Fruit fly (Drosophila melanogaster) whole organism, embryonic: ENCODE results near the gene CG10492.

ENCODE experiments used
- CG10274 ChIP-seq: fragments of 200-800 bp; sonication (Bioruptor generic); optimal IDR thresholded peaks from 3 replicates; lab custom pipeline; 2017; ENCODE audit warnings: missing biosample characterization, mild to moderate bottlenecking, missing genetic modification characterization
- CG11085 ChIP-seq: fragments of 200-800 bp; sonication (Bioruptor generic); IDR thresholded peaks from 2 replicates; pipeline ENCODE4 v1.3.6; 2022; ENCODE audit warnings: missing biosample characterization, missing genetic modification characterization
- CG12219 ChIP-seq: fragments of 200-800 bp; sonication (Bioruptor generic); optimal IDR thresholded peaks from 3 replicates; lab custom pipeline; 2018; ENCODE audit warnings: missing biosample characterization, mild to moderate bottlenecking, missing genetic modification characterization
- CG12299 ChIP-seq: fragments of 200-800 bp; sonication (Bioruptor generic); optimal IDR thresholded peaks from 2 replicates; lab custom pipeline; 2018; ENCODE audit warnings: missing biosample characterization, mild to moderate bottlenecking, missing genetic modification characterization
- CG14050 ChIP-seq: fragments of 200-800 bp; sonication (Bioruptor generic); IDR thresholded peaks from 3 replicates; pipeline ENCODE4 v1.3.6; 2022; ENCODE audit warnings: missing biosample characterization, missing genetic modification characterization
- CG14710 ChIP-seq: fragments of 200-800 bp; sonication (Bioruptor generic); optimal IDR thresholded peaks from 3 replicates; lab custom pipeline; 2019; ENCODE audit warnings: missing biosample characterization, mild to moderate bottlenecking, missing genetic modification characterization, moderate library complexity
- CG15073 ChIP-seq: fragments of 200-800 bp; sonication (Bioruptor generic); optimal IDR thresholded peaks from 2 replicates; lab custom pipeline; 2016; ENCODE audit warnings: missing biosample characterization, missing genetic modification characterization
- CG15514 ChIP-seq: fragments of 200-800 bp; sonication (Bioruptor generic); optimal IDR thresholded peaks from 3 replicates; lab custom pipeline; 2017; ENCODE audit warnings: missing biosample characterization, missing genetic modification characterization, mild to moderate bottlenecking, moderate library complexity, missing genetic modification reagents
- CG1602 ChIP-seq: fragments of 200-800 bp; sonication (Bioruptor generic); optimal IDR thresholded peaks from 3 replicates; lab custom pipeline; 2016; ENCODE audit warnings: missing biosample characterization, missing genetic modification characterization
- CG1603 ChIP-seq: fragments of 200-800 bp; sonication (Bioruptor generic); optimal IDR thresholded peaks from 2 replicates; lab custom pipeline; 2019; ENCODE audit warnings: missing biosample characterization, mild to moderate bottlenecking, missing genetic modification characterization, moderate library complexity
- CG17361 ChIP-seq: fragments of 200-800 bp; sonication (Bioruptor generic); IDR thresholded peaks from 3 replicates; pipeline ENCODE4 v1.3.6; 2022; ENCODE audit warnings: missing biosample characterization, missing genetic modification characterization
- CG18764 ChIP-seq: fragments of 200-800 bp; sonication (Bioruptor generic); optimal IDR thresholded peaks from 3 replicates; lab custom pipeline; 2016; ENCODE audit warnings: missing biosample characterization, missing genetic modification characterization
- CG2116 ChIP-seq: fragments of 200-800 bp; sonication (Bioruptor generic); optimal IDR thresholded peaks from 3 replicates; lab custom pipeline; 2018; ENCODE audit warnings: missing biosample characterization, mild to moderate bottlenecking, missing genetic modification characterization
- CG3281 ChIP-seq: fragments of 200-800 bp; sonication (Bioruptor generic); optimal IDR thresholded peaks from 3 replicates; lab custom pipeline; 2017; ENCODE audit warnings: missing biosample characterization, mild to moderate bottlenecking, missing genetic modification characterization
- CG4282 ChIP-seq: fragments of 200-800 bp; sonication (Bioruptor generic); optimal IDR thresholded peaks from 2 replicates; lab custom pipeline; 2016; ENCODE audit warnings: missing biosample characterization, missing genetic modification characterization
- CG4328 ChIP-seq: fragments of 200-800 bp; sonication (Bioruptor generic); optimal IDR thresholded peaks from 3 replicates; lab custom pipeline; 2017; ENCODE audit warnings: missing biosample characterization, missing genetic modification reagents, missing genetic modification characterization
- CG4617 ChIP-seq: fragments of 200-800 bp; sonication (Bioruptor generic); optimal IDR thresholded peaks from 3 replicates; lab custom pipeline; 2016; ENCODE audit warnings: missing biosample characterization, missing genetic modification characterization, borderline replicate concordance
- CG6175 ChIP-seq: fragments of 200-800 bp; sonication (Bioruptor generic); IDR thresholded peaks from 3 replicates; pipeline ENCODE4 v1.3.6; 2022; ENCODE audit warnings: missing biosample characterization, missing genetic modification characterization
- CG6813 ChIP-seq: fragments of 200-800 bp; sonication (Bioruptor generic); optimal IDR thresholded peaks from 2 replicates; lab custom pipeline; 2017; ENCODE audit warnings: missing biosample characterization, missing genetic modification characterization, mild to moderate bottlenecking, moderate library complexity, missing genetic modification reagents
- CG7987 ChIP-seq: fragments of 200-800 bp; sonication (Bioruptor generic); optimal IDR thresholded peaks from 2 replicates; lab custom pipeline; 2018; ENCODE audit warnings: missing biosample characterization, mild to moderate bottlenecking, missing genetic modification characterization, moderate library complexity
- CG8388 ChIP-seq: fragments of 200-800 bp; sonication (Bioruptor generic); optimal IDR thresholded peaks from 2 replicates; lab custom pipeline; 2019; ENCODE audit warnings: missing biosample characterization, mild to moderate bottlenecking, missing genetic modification characterization, moderate library complexity
- CG8944 ChIP-seq: fragments of 200-800 bp; sonication (Bioruptor generic); optimal IDR thresholded peaks from 3 replicates; lab custom pipeline; 2016; ENCODE audit warnings: missing biosample characterization, missing genetic modification characterization
- Ets65A ChIP-seq: fragments of 200-800 bp; sonication (Bioruptor generic); peaks from one replicate; lab custom pipeline; 2016; ENCODE audit warnings: missing biosample characterization, missing genetic modification characterization
- HLH54F ChIP-seq: fragments of 200-800 bp; sonication (Bioruptor generic); optimal IDR thresholded peaks from 3 replicates; lab custom pipeline; 2016; ENCODE audit warnings: missing biosample characterization, missing genetic modification characterization
- HmgZ ChIP-seq: fragments of 200-800 bp; sonication (Bioruptor generic); optimal IDR thresholded peaks from 2 replicates; lab custom pipeline; 2018; ENCODE audit warnings: missing biosample characterization, mild to moderate bottlenecking, missing genetic modification characterization
- NK7.1 ChIP-seq: fragments of 200-800 bp; sonication (Bioruptor generic); optimal IDR thresholded peaks from 3 replicates; lab custom pipeline; 2016; ENCODE audit warnings: missing biosample characterization, missing genetic modification characterization
- Oaz ChIP-seq: fragments of 200-800 bp; sonication (Bioruptor generic); IDR thresholded peaks from 2 replicates; pipeline ENCODE4 v1.3.6; 2022; ENCODE audit warnings: missing biosample characterization, missing genetic modification characterization
- Optix ChIP-seq: fragments of 200-800 bp; sonication (Bioruptor generic); IDR thresholded peaks from 3 replicates; pipeline ENCODE4 v1.3.6; 2022; ENCODE audit warnings: missing biosample characterization, missing genetic modification characterization
- PHDP ChIP-seq: fragments of 200-800 bp; sonication (Bioruptor generic); optimal IDR thresholded peaks from 3 replicates; lab custom pipeline; 2018; ENCODE audit warnings: missing biosample characterization, mild to moderate bottlenecking, missing genetic modification characterization, moderate library complexity
- Poxn ChIP-seq: fragments of 200-800 bp; sonication (Bioruptor generic); IDR thresholded peaks from 2 replicates; pipeline ENCODE4 v1.3.6; 2022; ENCODE audit warnings: missing biosample characterization, missing genetic modification characterization
- Sin3A ChIP-seq: fragments of >200 bp; optimal IDR thresholded peaks from 2 replicates; lab custom pipeline; 2018
- Spps ChIP-seq: fragments of 200-800 bp; sonication (Bioruptor generic); optimal IDR thresholded peaks from 2 replicates; lab custom pipeline; 2018; ENCODE audit warnings: missing biosample characterization, mild to moderate bottlenecking, missing genetic modification characterization
- TFAM ChIP-seq: fragments of 200-800 bp; sonication (Bioruptor generic); optimal IDR thresholded peaks from 2 replicates; lab custom pipeline; 2017; ENCODE audit warnings: missing biosample characterization, missing genetic modification characterization, inconsistent platforms
- al ChIP-seq: fragments of 200-800 bp; sonication (Bioruptor generic); IDR thresholded peaks from 2 replicates; pipeline ENCODE4 v1.3.6; 2022; ENCODE audit warnings: missing biosample characterization, missing genetic modification characterization
- ara ChIP-seq: fragments of 200-800 bp; sonication (Bioruptor generic); IDR thresholded peaks from 2 replicates; pipeline ENCODE4 v1.3.6; 2022; ENCODE audit warnings: missing biosample characterization, missing genetic modification characterization
- ash1 ChIP-seq: fragments of 200-800 bp; sonication (Bioruptor generic); optimal IDR thresholded peaks from 2 replicates; lab custom pipeline; 2018; ENCODE audit warnings: missing biosample characterization, mild to moderate bottlenecking, missing genetic modification characterization
- bcd ChIP-seq: fragments of 200-800 bp; sonication (Bioruptor generic); optimal IDR thresholded peaks from 2 replicates; lab custom pipeline; 2017; ENCODE audit warnings: missing biosample characterization, mild to moderate bottlenecking, missing genetic modification characterization
- br ChIP-seq: fragments of >200 bp; optimal IDR thresholded peaks from 2 replicates; lab custom pipeline; 2017
- dpn ChIP-seq, 2 experiments: fragments of 200-800 bp; sonication (Bioruptor generic); optimal IDR thresholded peaks; 3 replicates each; lab custom pipeline; 2016; ENCODE audit warnings: missing biosample characterization in 2 of 2, missing genetic modification characterization in 2 of 2
- fd3F ChIP-seq: fragments of 200-800 bp; sonication (Bioruptor generic); optimal IDR thresholded peaks from 2 replicates; lab custom pipeline; 2018; ENCODE audit warnings: missing biosample characterization, mild to moderate bottlenecking, missing genetic modification characterization, moderate library complexity
- ftz-f1 ChIP-seq: fragments of 200-800 bp; sonication (Bioruptor generic); optimal IDR thresholded peaks from 2 replicates; lab custom pipeline; 2016; ENCODE audit warnings: missing biosample characterization, missing genetic modification characterization
- grn ChIP-seq: fragments of 200-800 bp; sonication (Bioruptor generic); optimal IDR thresholded peaks from 3 replicates; lab custom pipeline; 2017; ENCODE audit warnings: missing biosample characterization, missing genetic modification characterization
- inv ChIP-seq: fragments of 200-800 bp; sonication (Bioruptor generic); IDR thresholded peaks from 2 replicates; pipeline ENCODE4 v1.3.6; 2022; ENCODE audit warnings: missing biosample characterization, missing genetic modification characterization; ENCODE audit not compliant: partially characterized antibody
- kay ChIP-seq: fragments of 200-800 bp; sonication (Bioruptor generic); optimal IDR thresholded peaks from 2 replicates; lab custom pipeline; 2016; ENCODE audit warnings: missing biosample characterization, missing genetic modification characterization
- nerfin-2 ChIP-seq: fragments of 200-800 bp; sonication (Bioruptor generic); IDR thresholded peaks from 2 replicates; pipeline ENCODE4 v1.3.6; 2022; ENCODE audit warnings: missing biosample characterization, missing genetic modification characterization; ENCODE audit not compliant: partially characterized antibody
- pros ChIP-seq: fragments of 200-800 bp; sonication (Bioruptor generic); optimal IDR thresholded peaks from 3 replicates; lab custom pipeline; 2019; ENCODE audit warnings: missing biosample characterization, mild to moderate bottlenecking, missing genetic modification characterization, moderate library complexity
- run ChIP-seq: fragments of 200-800 bp; sonication (Bioruptor generic); optimal IDR thresholded peaks from 3 replicates; lab custom pipeline; 2018; ENCODE audit warnings: missing biosample characterization, mild to moderate bottlenecking, missing genetic modification characterization
- schlank ChIP-seq: fragments of 200-800 bp; sonication (Bioruptor generic); optimal IDR thresholded peaks from 2 replicates; lab custom pipeline; 2018; ENCODE audit warnings: missing biosample characterization, mild to moderate bottlenecking, missing genetic modification characterization
- slp2 ChIP-seq: fragments of 200-800 bp; sonication (Bioruptor generic); optimal IDR thresholded peaks from 2 replicates; lab custom pipeline; 2016; ENCODE audit warnings: missing biosample characterization, missing genetic modification characterization
- tin ChIP-seq: fragments of 200-800 bp; sonication (Bioruptor generic); optimal IDR thresholded peaks from 3 replicates; lab custom pipeline; 2016; ENCODE audit warnings: missing biosample characterization, missing genetic modification characterization
- twi ChIP-seq: fragments of 200-800 bp; optimal IDR thresholded peaks from 2 replicates; lab custom pipeline; 2019; ENCODE audit warnings: missing biosample characterization, mild to moderate bottlenecking, missing genetic modification characterization, moderate library complexity
- vfl ChIP-seq: fragments of 200-800 bp; sonication (Bioruptor generic); optimal IDR thresholded peaks from 2 replicates; lab custom pipeline; 2016; ENCODE audit warnings: missing biosample characterization, missing genetic modification characterization

The CG10492 gene

dm6 chr2L:19009130-19009529 lies 44.7 kb upstream of the CG10492 start, which contains the start of gene RpL30:
Gene RpL30, minus strand, starts transcription at chr2L:19009306.
- TF ChIP-seq CG1603 (tag; lab: Kevin White, UChicago) (peak; percentile 97), Sin3A (lab: Kevin White, UChicago) (peak; percentile 84), CG4282 (GFP tag; lab: Kevin White, UChicago) (peak; percentile 87), Spps (peak; percentile 80), CG6813 (GFP tag; lab: Kevin White, UChicago) (peak; percentile 96), CG12219 (GFP tag; lab: Kevin White, UChicago) (peak; percentile 91), pros (peak; percentile 31), vfl (peak; percentile 85), CG15514 (GFP tag; lab: Kevin White, UChicago) (peak; percentile 96), nerfin-2 (GFP tag; lab: Robert Waterston, UW) (no peak), bcd (GFP tag; lab: Kevin White, UChicago) (peak; percentile 94), grn (peak; percentile 90), ftz-f1 (GFP tag; lab: Kevin White, UChicago) (peak; percentile 91), Poxn (GFP tag; lab: Robert Waterston, UW) (no peak), CG10274 (peak; percentile 79), ash1 (peak; percentile 95), schlank (peak; percentile 92), run (tag; lab: Kevin White, UChicago) (peak; percentile 84), slp2 (GFP tag; lab: Kevin White, UChicago) (peak; percentile 84), CG17361 (GFP tag; lab: Robert Waterston, UW) (peak; percentile 78), NK7.1 (peak; percentile 90), PHDP (tag; lab: Kevin White, UChicago) (peak; percentile 92), HmgZ (tag; lab: Kevin White, UChicago) (peak; percentile 97), Oaz (GFP tag; lab: Robert Waterston, UW) (peak; percentile 73), CG12299 (tag; lab: Kevin White, UChicago) (peak; percentile 92), CG14710 (tag; lab: Kevin White, UChicago) (peak; percentile 92), CG11085 (GFP tag; lab: Robert Waterston, UW) (peak; percentile 73; the same call in 1 of the 2 replicates), CG15073 (no peak), CG14050 (GFP tag; lab: Robert Waterston, UW) (peak; percentile 82), HLH54F (GFP tag; lab: Kevin White, UChicago) (peak; percentile 88), dpn (GFP tag; optimal IDR thresholded peaks at IDR 0.05; lab: Kevin White, UChicago) (peak; percentile 81 to 93), fd3F (GFP tag; lab: Kevin White, UChicago) (peak; percentile 73), Ets65A (GFP tag; lab: Kevin White, UChicago) (peak; percentile 99), CG1602 (GFP tag; lab: Kevin White, UChicago) (peak; percentile 65), Optix (GFP tag; lab: Robert Waterston, UW) (peak; percentile 80), CG8944 (GFP tag; lab: Kevin White, UChicago) (peak; percentile 73), CG18764 (GFP tag; lab: Kevin White, UChicago) (peak; percentile 86), CG7987 (GFP tag; lab: Kevin White, UChicago) (peak; percentile 98), inv (GFP tag; lab: Robert Waterston, UW) (peak; percentile 33; the same call in 1 of the 2 replicates), CG3281 (GFP tag; lab: Kevin White, UChicago) (peak; percentile 93), twi (tag; lab: Kevin White, UChicago) (peak; percentile 77), kay (GFP tag; lab: Kevin White, UChicago) (peak; percentile 59), CG6175 (GFP tag; lab: Robert Waterston, UW) (peak; percentile 82; the same call in 2 of the 3 replicates), CG8388 (GFP tag; lab: Kevin White, UChicago) (peak; percentile 82), CG4328 (peak; percentile 90), tin (GFP tag; lab: Kevin White, UChicago) (peak; percentile 80), TFAM (GFP tag; lab: Kevin White, UChicago) (peak; percentile 69), CG4617 (GFP tag; lab: Kevin White, UChicago) (peak; percentile 79), CG2116 (peak; percentile 90), al (GFP tag; lab: Robert Waterston, UW) (peak; percentile 79), br (lab: Kevin White, UChicago) (no peak), ara (GFP tag; lab: Robert Waterston, UW) (peak; percentile 86)
